Worm (Caenorhabditis elegans): ENCODE results near the gene tbx-9.

Gene tbx-9

ce11 chrIII:10361456-10361855 lies 19.8 kb upstream of the tbx-9 start:
- TF ChIP-seq eor-1 (tag; optimal IDR thresholded peaks at IDR 0.05) (no peak), unc-62 (GFP tag; optimal IDR thresholded peaks at IDR 0.05) (no peak), mml-1 (tag; optimal IDR thresholded peaks at IDR 0.05) (no peak), nhr-28 (tag; optimal IDR thresholded peaks at IDR 0.05) (no peak), nhr-11 (tag; optimal IDR thresholded peaks at IDR 0.05) (no peak)

- TF ChIP-seq fkh-10 (GFP tag; optimal IDR thresholded peaks at IDR 0.05) (peak; percentile 12), nhr-77 (tag; optimal IDR thresholded peaks at IDR 0.05) (no peak), elt-2 (tag; optimal IDR thresholded peaks at IDR 0.05) (no peak), nhr-237 (tag; optimal IDR thresholded peaks at IDR 0.05) (no peak)
Measured at ce11 chrIII:10359916-10360315, 18.3 kb upstream of the tbx-9 start.

ce11 chrIII:10358751-10359150 lies 17.1 kb upstream of the tbx-9 start:
- TF ChIP-seq nfya-1 (tag; optimal IDR thresholded peaks at IDR 0.05; ENCODE audit: insufficient read depth) = peak; percentile 28
- TF ChIP-seq fkh-10 (GFP tag; optimal IDR thresholded peaks at IDR 0.05) = peak; percentile 36
- TF ChIP-seq lsy-12 (tag; optimal IDR thresholded peaks at IDR 0.05) = no peak

ce11 chrIII:10357598-10358186 lies 16.0 kb upstream of the tbx-9 start, which contains the start of gene umps-1:
Gene umps-1, minus strand, starts transcription at chrIII:10357648.
- peak; percentile 26 for TF ChIP-seq lin-39 (tag; optimal IDR thresholded peaks at IDR 0.05)
- TF ChIP-seq fkh-2 (tag; optimal IDR thresholded peaks at IDR 0.05) = no peak
- TF ChIP-seq pqm-1 (tag; optimal IDR thresholded peaks at IDR 0.05) = peak; percentile 49
- peak; percentile 93 for TF ChIP-seq nfya-1 (tag; optimal IDR thresholded peaks at IDR 0.05; ENCODE audit: insufficient read depth)
- TF ChIP-seq nhr-25 (tag; optimal IDR thresholded peaks at IDR 0.05) = peak; percentile 60
- TF ChIP-seq lsy-12 (tag; optimal IDR thresholded peaks at IDR 0.05) = peak; percentile 20
- peak; percentile 73 for TF ChIP-seq lin-15B (tag; optimal IDR thresholded peaks at IDR 0.05)
- TF ChIP-seq nhr-23 (tag; optimal IDR thresholded peaks at IDR 0.05) = peak; percentile 90
- peak; percentile 48 for TF ChIP-seq skn-1 (tag; optimal IDR thresholded peaks at IDR 0.05)
- peak; percentile 45 for TF ChIP-seq nhr-43 (tag; optimal IDR thresholded peaks at IDR 0.05; ENCODE audit: poor library complexity, severe bottlenecking)
- peak; percentile 62 for TF ChIP-seq hmg-11 (tag; optimal IDR thresholded peaks at IDR 0.05)
- peak; percentile 92 for TF ChIP-seq pha-4 (tag; optimal IDR thresholded peaks at IDR 0.05)
- TF ChIP-seq ceh-9 (tag; optimal IDR thresholded peaks at IDR 0.05) = no peak
- peak; percentile 41 for TF ChIP-seq elt-2 (tag; optimal IDR thresholded peaks at IDR 0.05)
- no peak for TF ChIP-seq ztf-4 (tag; optimal IDR thresholded peaks at IDR 0.05)
- no peak for TF ChIP-seq elt-1 (tag; optimal IDR thresholded peaks at IDR 0.05)

- TF ChIP-seq mml-1 (tag; optimal IDR thresholded peaks at IDR 0.05) (no peak), lin-15B (tag; optimal IDR thresholded peaks at IDR 0.05) (no peak), nhr-25 (tag; optimal IDR thresholded peaks at IDR 0.05) (no peak), unc-62 (GFP tag; optimal IDR thresholded peaks at IDR 0.05) (no peak), egl-5 (tag; optimal IDR thresholded peaks at IDR 0.05) (no peak), jun-1 (tag; optimal IDR thresholded peaks at IDR 0.05) (peak; percentile 50), fkh-10 (GFP tag; optimal IDR thresholded peaks at IDR 0.05) (no peak), ztf-11 (tag; optimal IDR thresholded peaks at IDR 0.05) (no peak), elt-2 (tag; optimal IDR thresholded peaks at IDR 0.05) (peak; percentile 94), nhr-43 (tag; optimal IDR thresholded peaks at IDR 0.05; ENCODE audit: poor library complexity, severe bottlenecking) (no peak), nfya-1 (tag; optimal IDR thresholded peaks at IDR 0.05; ENCODE audit: insufficient read depth) (no peak), zag-1 (tag; optimal IDR thresholded peaks at IDR 0.05) (no peak), tbx-2 (tag; optimal IDR thresholded peaks at IDR 0.05) (no peak), nhr-76 (tag; optimal IDR thresholded peaks at IDR 0.05) (no peak), nhr-23 (tag; optimal IDR thresholded peaks at IDR 0.05) (no peak), fkh-2 (tag; optimal IDR thresholded peaks at IDR 0.05) (no peak), sea-2 (GFP tag; optimal IDR thresholded peaks at IDR 0.05) (no peak), nhr-12 (tag; optimal IDR thresholded peaks at IDR 0.05) (no peak), ceh-82 (tag; optimal IDR thresholded peaks at IDR 0.05) (no peak), lin-39 (tag; optimal IDR thresholded peaks at IDR 0.05) (no peak), ZK546.5 (tag; optimal IDR thresholded peaks at IDR 0.05) (no peak), eor-1 (tag; optimal IDR thresholded peaks at IDR 0.05) (no peak), R02D3.7 (tag; optimal IDR thresholded peaks at IDR 0.05) (no peak), nhr-77 (tag; optimal IDR thresholded peaks at IDR 0.05) (no peak), hmg-11 (tag; optimal IDR thresholded peaks at IDR 0.05) (no peak), pha-4 (tag; optimal IDR thresholded peaks at IDR 0.05) (peak; percentile 57), elt-1 (tag; optimal IDR thresholded peaks at IDR 0.05) (no peak), ztf-4 (tag; optimal IDR thresholded peaks at IDR 0.05) (no peak), lsy-12 (tag; optimal IDR thresholded peaks at IDR 0.05) (no peak), ama-1 (optimal IDR thresholded peaks at IDR 0.05) (no peak), nhr-237 (tag; optimal IDR thresholded peaks at IDR 0.05) (no peak), pqm-1 (tag; optimal IDR thresholded peaks at IDR 0.05) (peak; percentile 87), unc-39 (tag; optimal IDR thresholded peaks at IDR 0.05) (no peak), ceh-28 (tag; optimal IDR thresholded peaks at IDR 0.05) (peak; percentile 31), mdl-1 (tag; optimal IDR thresholded peaks at IDR 0.05) (no peak), ceh-16 (tag; optimal IDR thresholded peaks at IDR 0.05) (no peak), nhr-28 (tag; optimal IDR thresholded peaks at IDR 0.05) (no peak), elt-3 (tag; optimal IDR thresholded peaks at IDR 0.05) (no peak)
Measured at ce11 chrIII:10355382-10355781, 13.7 kb upstream of the tbx-9 start, which contains the start of gene spp-1. Gene spp-1, minus strand, starts transcription at chrIII:10355668.
